Fruit fly (Drosophila melanogaster) whole organism, embryonic: ENCODE measurements around the gene CG10660.

Experiments
- Asciz ChIP-seq: fragments of 200-800 bp; sonication (Bioruptor generic); optimal IDR thresholded peaks from 2 replicates; lab custom pipeline; 2017; ENCODE audit warnings: missing biosample characterization, mild to moderate bottlenecking, missing genetic modification characterization, missing genetic modification reagents
- Atf6 ChIP-seq: fragments of 200-800 bp; sonication (Bioruptor generic); IDR thresholded peaks from 2 replicates; pipeline ENCODE4 v1.3.6; 2022; ENCODE audit warnings: missing biosample characterization, missing genetic modification characterization
- CG12744 ChIP-seq: fragments of 200-800 bp; sonication (Bioruptor generic); optimal IDR thresholded peaks from 2 replicates; lab custom pipeline; 2016; ENCODE audit warnings: missing biosample characterization, missing genetic modification characterization
- CG14667 ChIP-seq: fragments of 200-800 bp; sonication (Bioruptor generic); IDR thresholded peaks from 2 replicates; pipeline ENCODE4 v1.3.6; 2022; ENCODE audit warnings: missing biosample characterization, missing genetic modification characterization
- CG14965 ChIP-seq: fragments of 200-800 bp; sonication (Bioruptor generic); optimal IDR thresholded peaks from 2 replicates; lab custom pipeline; 2016; ENCODE audit warnings: missing biosample characterization, missing genetic modification characterization, borderline replicate concordance
- CG17359 ChIP-seq: fragments of 200-800 bp; sonication (Bioruptor generic); optimal IDR thresholded peaks from 3 replicates; lab custom pipeline; 2018; ENCODE audit warnings: missing biosample characterization, mild to moderate bottlenecking, missing genetic modification characterization, moderate library complexity
- CG34376 ChIP-seq: fragments of 200-800 bp; sonication (Bioruptor generic); optimal IDR thresholded peaks from 2 replicates; lab custom pipeline; 2018; ENCODE audit warnings: missing biosample characterization, mild to moderate bottlenecking, missing genetic modification characterization
- CG4360 ChIP-seq: fragments of 200-800 bp; sonication (Bioruptor generic); IDR thresholded peaks from 2 replicates; pipeline ENCODE4 v1.3.6; 2022; ENCODE audit warnings: missing biosample characterization, missing genetic modification characterization
- CG4424 ChIP-seq: fragments of 200-800 bp; sonication (Bioruptor generic); optimal IDR thresholded peaks from 3 replicates; lab custom pipeline; 2016; ENCODE audit warnings: missing biosample characterization, missing genetic modification characterization
- CG4820 ChIP-seq: fragments of 200-800 bp; sonication (Bioruptor generic); optimal IDR thresholded peaks from 3 replicates; lab custom pipeline; 2016; ENCODE audit warnings: missing biosample characterization, missing genetic modification characterization
- CG5245 ChIP-seq: fragments of 200-800 bp; sonication (Bioruptor generic); optimal IDR thresholded peaks from 3 replicates; lab custom pipeline; 2016; ENCODE audit warnings: missing biosample characterization, missing genetic modification characterization
- CG6254 ChIP-seq: fragments of 200-800 bp; sonication (Bioruptor generic); optimal IDR thresholded peaks from 3 replicates; lab custom pipeline; 2017; ENCODE audit warnings: mild to moderate bottlenecking, missing biosample characterization, missing genetic modification reagents, missing genetic modification characterization
- CG6654 ChIP-seq: fragments of 200-800 bp; sonication (Bioruptor generic); optimal IDR thresholded peaks from 2 replicates; lab custom pipeline; 2017; ENCODE audit warnings: missing biosample characterization, mild to moderate bottlenecking, missing genetic modification characterization
- CG6813 ChIP-seq: fragments of 200-800 bp; sonication (Bioruptor generic); optimal IDR thresholded peaks from 2 replicates; lab custom pipeline; 2017; ENCODE audit warnings: missing biosample characterization, missing genetic modification characterization, mild to moderate bottlenecking, moderate library complexity, missing genetic modification reagents
- CG6854 ChIP-seq: fragments of 200-800 bp; sonication (Bioruptor generic); optimal IDR thresholded peaks from 3 replicates; lab custom pipeline; 2017; ENCODE audit warnings: missing biosample characterization, mild to moderate bottlenecking, missing genetic modification characterization
- CG7987 ChIP-seq: fragments of 200-800 bp; sonication (Bioruptor generic); optimal IDR thresholded peaks from 2 replicates; lab custom pipeline; 2018; ENCODE audit warnings: missing biosample characterization, mild to moderate bottlenecking, missing genetic modification characterization, moderate library complexity
- CG9437 ChIP-seq: fragments of 200-800 bp; sonication (Bioruptor generic); optimal IDR thresholded peaks from 2 replicates; lab custom pipeline; 2018; ENCODE audit warnings: missing biosample characterization, mild to moderate bottlenecking, missing genetic modification characterization
- CoRest ChIP-seq: fragments of 200-800 bp; sonication (Bioruptor generic); optimal IDR thresholded peaks from 3 replicates; lab custom pipeline; 2018; ENCODE audit warnings: missing biosample characterization, mild to moderate bottlenecking, missing genetic modification characterization, moderate library complexity
- CrebB ChIP-seq: fragments of 200-800 bp; sonication (Bioruptor generic); optimal IDR thresholded peaks from 3 replicates; lab custom pipeline; 2018; ENCODE audit warnings: missing biosample characterization, mild to moderate bottlenecking, missing genetic modification characterization
- Dek ChIP-seq: fragments of 200-800 bp; sonication (Bioruptor generic); optimal IDR thresholded peaks from 3 replicates; lab custom pipeline; 2019; ENCODE audit warnings: missing biosample characterization, mild to moderate bottlenecking, missing genetic modification characterization, moderate library complexity
- Doc2 ChIP-seq: fragments of 200-800 bp; sonication (Bioruptor generic); IDR thresholded peaks from 2 replicates; pipeline ENCODE4 v1.3.6; 2022; ENCODE audit warnings: missing biosample characterization, missing genetic modification characterization
- Dref ChIP-seq: fragments of 200-800 bp; sonication (Bioruptor generic); IDR thresholded peaks from 2 replicates; pipeline ENCODE4 v1.3.6; 2022; ENCODE audit warnings: missing biosample characterization, missing genetic modification characterization
- HHEX ChIP-seq: fragments of 200-800 bp; sonication (Bioruptor generic); optimal IDR thresholded peaks from 3 replicates; lab custom pipeline; 2017; ENCODE audit warnings: missing biosample characterization, mild to moderate bottlenecking, missing genetic modification characterization, missing genetic modification reagents
- Hmx ChIP-seq: fragments of 200-800 bp; sonication (Bioruptor generic); optimal IDR thresholded peaks from 2 replicates; lab custom pipeline; 2016; ENCODE audit warnings: missing biosample characterization, missing genetic modification characterization
- Hr39 ChIP-seq: fragments of >200 bp; optimal IDR thresholded peaks from 2 replicates; lab custom pipeline; 2017
- Lhr ChIP-seq: fragments of 200-800 bp; sonication (Bioruptor generic); optimal IDR thresholded peaks from 3 replicates; lab custom pipeline; 2017; ENCODE audit warnings: mild to moderate bottlenecking, missing biosample characterization, missing genetic modification reagents, missing genetic modification characterization
- Lim3 ChIP-seq: fragments of 200-800 bp; sonication (Bioruptor generic); IDR thresholded peaks from 2 replicates; pipeline ENCODE4 v1.3.6; 2022; ENCODE audit warnings: missing biosample characterization, missing genetic modification characterization
- Lpt ChIP-seq: fragments of >200 bp; optimal IDR thresholded peaks from 2 replicates; lab custom pipeline; 2018; ENCODE audit warnings: missing biosample characterization, missing genetic modification characterization
- MBD-R2 ChIP-seq: fragments of 200-800 bp; sonication (Bioruptor generic); IDR thresholded peaks from 2 replicates; pipeline ENCODE4 v1.3.6; 2022; ENCODE audit warnings: missing biosample characterization, missing genetic modification characterization
- MESR4 ChIP-seq: fragments of 200-800 bp; sonication (Bioruptor generic); optimal IDR thresholded peaks from 2 replicates; lab custom pipeline; 2018; ENCODE audit warnings: missing biosample characterization, mild to moderate bottlenecking, missing genetic modification characterization, moderate library complexity
- NC2α ChIP-seq: fragments of 200-800 bp; sonication (Bioruptor generic); optimal IDR thresholded peaks from 2 replicates; lab custom pipeline; 2016; ENCODE audit warnings: missing biosample characterization, missing genetic modification characterization
- Trl ChIP-seq, 3 experiments: fragments of >200 bp in 2 of 3; fragments of 200-800 bp in 1 of 3; sonication (Bioruptor generic) in 1 of 3; optimal IDR thresholded peaks; 2 replicates in 1 of 3; 3 replicates in 2 of 3; lab custom pipeline; 2016 to 2017; ENCODE audit warnings: missing biosample characterization in 1 of 3, missing genetic modification characterization in 1 of 3
- Xrp1 ChIP-seq: fragments of 200-800 bp; sonication (Bioruptor generic); IDR thresholded peaks from 2 replicates; pipeline ENCODE4 v1.3.6; 2022; ENCODE audit warnings: missing biosample characterization, missing genetic modification characterization
- cad ChIP-seq: fragments of >200 bp; optimal IDR thresholded peaks from 2 replicates; lab custom pipeline; 2017; ENCODE audit warnings: missing biosample characterization, missing genetic modification characterization
- da ChIP-seq: fragments of 200-800 bp; sonication (Bioruptor generic); optimal IDR thresholded peaks from 2 replicates; lab custom pipeline; 2016; ENCODE audit warnings: missing biosample characterization, missing genetic modification characterization
- danr ChIP-seq: fragments of 200-800 bp; sonication (Bioruptor generic); IDR thresholded peaks from 2 replicates; pipeline ENCODE4 v1.3.6; 2022; ENCODE audit warnings: missing biosample characterization, missing genetic modification characterization
- dati ChIP-seq: fragments of 200-800 bp; sonication (Bioruptor generic); IDR thresholded peaks from 2 replicates; pipeline ENCODE4 v1.3.6; 2022; ENCODE audit warnings: missing biosample characterization, missing genetic modification characterization
- fd3F ChIP-seq: fragments of 200-800 bp; sonication (Bioruptor generic); optimal IDR thresholded peaks from 2 replicates; lab custom pipeline; 2018; ENCODE audit warnings: missing biosample characterization, mild to moderate bottlenecking, missing genetic modification characterization, moderate library complexity
- gcm2 ChIP-seq: fragments of 200-800 bp; sonication (Bioruptor generic); optimal IDR thresholded peaks from 2 replicates; lab custom pipeline; 2016; ENCODE audit warnings: missing biosample characterization, missing genetic modification characterization
- kni ChIP-seq: fragments of 200-800 bp; sonication (Bioruptor generic); optimal IDR thresholded peaks from 3 replicates; lab custom pipeline; 2017; ENCODE audit warnings: mild to moderate bottlenecking, missing biosample characterization, missing genetic modification reagents, missing genetic modification characterization
- lbe ChIP-seq: fragments of 200-800 bp; sonication (Bioruptor generic); optimal IDR thresholded peaks from 2 replicates; lab custom pipeline; 2016; ENCODE audit warnings: missing biosample characterization, mild to moderate bottlenecking, missing genetic modification characterization
- lilli ChIP-seq: fragments of 200-800 bp; sonication (Bioruptor generic); optimal IDR thresholded peaks from 3 replicates; lab custom pipeline; 2016; ENCODE audit warnings: missing biosample characterization, missing genetic modification characterization
- mld ChIP-seq: fragments of 200-800 bp; sonication (Bioruptor generic); IDR thresholded peaks from 3 replicates; pipeline ENCODE4 v1.3.6; 2022; ENCODE audit warnings: missing biosample characterization, missing genetic modification characterization; ENCODE audit not compliant: partially characterized antibody
- nau ChIP-seq: fragments of 200-800 bp; sonication (Bioruptor generic); optimal IDR thresholded peaks from 3 replicates; lab custom pipeline; 2017; ENCODE audit warnings: missing biosample characterization, mild to moderate bottlenecking, missing genetic modification characterization, missing genetic modification reagents
- pfk ChIP-seq: fragments of 200-800 bp; sonication (Bioruptor generic); optimal IDR thresholded peaks from 2 replicates; lab custom pipeline; 2018; ENCODE audit warnings: missing biosample characterization, mild to moderate bottlenecking, missing genetic modification characterization, moderate library complexity
- phol ChIP-seq: fragments of 200-800 bp; sonication (Bioruptor generic); optimal IDR thresholded peaks from 3 replicates; lab custom pipeline; 2018; ENCODE audit warnings: missing biosample characterization, mild to moderate bottlenecking, missing genetic modification characterization, moderate library complexity
- prd ChIP-seq, 3 experiments: fragments of >200 bp in 2 of 3; fragments of 200-800 bp in 1 of 3; sonication (Bioruptor generic) in 1 of 3; optimal IDR thresholded peaks in 2 of 3; IDR thresholded peaks in 1 of 3; 2 replicates in 2 of 3; 3 replicates in 1 of 3; pipeline versions ENCODE4 v1.3.6 to Lab custom; 2017 to 2022; ENCODE audit warnings: missing biosample characterization in 1 of 3, missing genetic modification characterization in 1 of 3
- ranshi ChIP-seq: fragments of 200-800 bp; sonication (Bioruptor generic); IDR thresholded peaks from 2 replicates; pipeline ENCODE4 v1.3.6; 2022; ENCODE audit warnings: missing biosample characterization, missing genetic modification characterization
- sens ChIP-seq: fragments of 200-800 bp; sonication (Bioruptor generic); peaks from one replicate; lab custom pipeline; 2016; ENCODE audit warnings: missing biosample characterization, missing genetic modification characterization
- trh ChIP-seq: fragments of 200-800 bp; sonication (Bioruptor generic); optimal IDR thresholded peaks from 2 replicates; lab custom pipeline; 2016; ENCODE audit warnings: missing biosample characterization, missing genetic modification characterization
- yki ChIP-seq: fragments of >200 bp; optimal IDR thresholded peaks from 3 replicates; lab custom pipeline; 2018

CG10660 gene

DNA sequence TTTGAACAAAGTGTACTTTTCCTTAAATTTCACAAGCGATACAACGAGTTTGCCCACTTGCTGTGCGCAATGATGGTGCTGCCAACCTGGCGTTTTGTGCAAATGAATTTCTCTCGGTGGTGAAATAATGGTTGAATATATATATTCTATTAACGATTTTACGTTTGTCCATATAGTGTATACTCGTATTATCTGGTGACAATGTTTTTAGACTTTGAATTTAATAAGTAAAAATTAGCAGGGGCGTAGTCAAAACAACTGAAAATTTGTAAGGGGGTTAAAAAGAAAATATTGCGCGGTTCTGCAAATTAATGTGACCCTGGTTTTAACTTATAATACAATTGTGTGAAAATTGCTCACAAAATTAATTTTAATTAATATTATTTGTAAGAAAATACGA lies 33.5 kb upstream of the CG10660 start, which contains the start of the genes ver and Gcn5 (continued):
- TF ChIP-seq CG6813 (GFP tag; lab: Kevin White, UChicago) (peak; percentile 83), Lhr (GFP tag; lab: Kevin White, UChicago) (peak; percentile 69), yki (no peak), lbe (GFP tag; lab: Kevin White, UChicago) (peak; percentile 99), CG17359 (tag; lab: Kevin White, UChicago) (peak; percentile 94), sens (GFP tag; lab: Kevin White, UChicago) (peak; percentile 97), CG4360 (GFP tag; lab: Robert Waterston, UW) (peak; percentile 63), Lpt (GFP tag; lab: Kevin White, UChicago) (no peak), trh (GFP tag; lab: Kevin White, UChicago) (peak; percentile 77), Trl (optimal IDR thresholded peaks at IDR 0.05; lab: Kevin White, UChicago) (no peak), Trl (GFP tag; optimal IDR thresholded peaks at IDR 0.05; lab: Kevin White, UChicago) (peak; percentile 86), nau (GFP tag; lab: Kevin White, UChicago) (no peak), CG34376 (GFP tag; lab: Kevin White, UChicago) (peak; percentile 62), CG14667 (GFP tag; lab: Robert Waterston, UW) (peak; percentile 88), CG4820 (GFP tag; lab: Kevin White, UChicago) (peak; percentile 86), Hmx (peak; percentile 89), HHEX (peak; percentile 93), danr (peak; percentile 86), gcm2 (peak; percentile 59), CG9437 (peak; percentile 86), da (peak; percentile 11), Hr39 (lab: Kevin White, UChicago) (no peak), Dref (GFP tag; lab: Robert Waterston, UW) (peak; percentile 26; the same call in 1 of the 2 replicates), pfk (peak; percentile 28), MBD-R2 (GFP tag; lab: Robert Waterston, UW) (peak; percentile 87), Lim3 (GFP tag; lab: Robert Waterston, UW) (peak; percentile 57; the same call in 1 of the 2 replicates), CG6854 (GFP tag; lab: Kevin White, UChicago) (peak; percentile 76), CG14965 (GFP tag; lab: Kevin White, UChicago) (no peak), lilli (GFP tag; lab: Kevin White, UChicago) (peak; percentile 95), fd3F (GFP tag; lab: Kevin White, UChicago) (peak; percentile 92), NC2α (GFP tag; lab: Kevin White, UChicago) (peak; percentile 36), cad (GFP tag; lab: Kevin White, UChicago) (no peak), CG6654 (GFP tag; lab: Kevin White, UChicago) (peak; percentile 75), CG6254 (GFP tag; lab: Kevin White, UChicago) (peak; percentile 83), Xrp1 (GFP tag; lab: Robert Waterston, UW) (peak; percentile 95), MESR4 (GFP tag; lab: Kevin White, UChicago) (peak; percentile 89), CG5245 (GFP tag; lab: Kevin White, UChicago) (peak; percentile 67), CG7987 (peak; percentile 81), CG12744 (GFP tag; lab: Kevin White, UChicago) (peak; percentile 82), CG4424 (GFP tag; lab: Kevin White, UChicago) (peak; percentile 90), Dek (peak; percentile 92), kni (GFP tag; lab: Kevin White, UChicago) (no peak), CoRest (peak; percentile 94), ranshi (GFP tag; lab: Robert Waterston, UW) (peak; percentile 92), mld (GFP tag; lab: Robert Waterston, UW) (no peak), Atf6 (GFP tag; lab: Robert Waterston, UW) (peak; percentile 89), Doc2 (peak; percentile 53; the same call in 1 of the 2 replicates), dati (peak; percentile 79), CrebB (tag; lab: Kevin White, UChicago) (peak; percentile 71), phol (peak; percentile 92), Asciz (GFP tag; lab: Kevin White, UChicago) (peak; percentile 87), prd (optimal IDR thresholded peaks at IDR 0.05; lab: Kevin White, UChicago) (no peak), prd (GFP tag; IDR thresholded peaks at IDR 0.05; lab: Robert Waterston, UW) (peak; percentile 97)
